ENCODE assay signal across 1 fruit fly cellular context in the genomic region with DNA sequence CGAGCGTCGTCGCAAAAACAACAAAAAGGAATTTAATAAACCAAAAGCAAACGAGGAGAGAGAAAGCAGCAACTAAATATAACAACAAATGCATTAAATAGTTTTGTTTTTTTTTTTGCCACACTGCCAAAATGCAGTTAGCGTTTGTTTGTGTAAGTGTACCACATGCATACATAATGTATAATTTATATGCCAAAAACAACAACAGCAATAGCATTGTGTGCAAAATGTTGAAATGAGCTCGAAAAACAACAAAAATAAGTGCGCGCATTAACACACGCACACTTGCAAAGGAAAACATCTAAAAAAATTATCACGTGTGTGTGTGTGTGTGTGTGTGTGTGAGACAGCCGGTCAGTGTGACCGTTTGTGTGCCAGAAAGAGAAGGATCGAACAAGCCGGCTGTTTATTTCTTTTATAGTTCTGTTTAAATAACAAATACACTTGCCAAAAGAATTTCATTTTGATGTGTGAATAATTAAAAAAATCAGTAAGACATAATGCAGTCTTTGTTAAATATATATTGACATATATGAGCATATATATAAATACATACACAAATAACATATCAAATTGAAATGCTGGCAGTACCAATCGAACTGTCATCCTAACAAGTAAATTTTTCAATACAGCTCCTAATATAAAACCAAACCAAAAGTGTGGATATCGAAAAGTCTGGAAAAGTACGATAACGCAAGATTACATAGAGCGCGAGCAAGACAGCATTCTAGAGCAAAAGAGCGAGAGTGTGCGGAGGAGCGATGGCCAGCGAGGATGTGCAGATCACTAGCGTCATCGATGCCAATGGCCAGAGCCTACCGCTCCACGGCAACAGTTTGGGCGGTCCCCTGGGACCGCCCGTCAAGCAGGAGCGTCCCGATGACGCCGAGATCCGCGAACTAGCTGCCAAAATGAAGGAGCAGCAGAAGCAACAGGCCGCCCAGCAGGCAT.
TF ChIP-seq lines count a peak whose summit lies in the region.

No protein-coding gene starts in this region.

TF ChIP-seq in whole organism, embryonic, 481 proteins besides CTCF, POLR2A, EP300 and RAD21 (continued from another document):
- TF ChIP-seq Hr78 (GFP tag; optimal IDR thresholded peaks at IDR 0.05; lab: Kevin White, UChicago) (no peak), Elba2 (GFP tag; optimal IDR thresholded peaks at IDR 0.05; lab: Kevin White, UChicago) (no peak), CG31224 (GFP tag; IDR thresholded peaks at IDR 0.05; lab: Robert Waterston, UW) (no peak), CG9437 (GFP tag; optimal IDR thresholded peaks at IDR 0.05; lab: Kevin White, UChicago) (no peak), CG9609 (GFP tag; optimal IDR thresholded peaks at IDR 0.05; lab: Kevin White, UChicago) (no peak), tll (GFP tag; optimal IDR thresholded peaks at IDR 0.05; lab: Kevin White, UChicago) (no peak), Max (GFP tag; optimal IDR thresholded peaks at IDR 0.05; lab: Kevin White, UChicago) (no peak), Camta (GFP tag; optimal IDR thresholded peaks at IDR 0.05; lab: Kevin White, UChicago) (no peak), Fer1 (GFP tag; optimal IDR thresholded peaks at IDR 0.05; lab: Kevin White, UChicago) (no peak), Bteb2 (GFP tag; optimal IDR thresholded peaks at IDR 0.05; lab: Kevin White, UChicago) (no peak), CG4282 (GFP tag; optimal IDR thresholded peaks at IDR 0.05; lab: Kevin White, UChicago) (no peak), jumu (GFP tag; optimal IDR thresholded peaks at IDR 0.05; lab: Kevin White, UChicago) (no peak), Ets65A (GFP tag; lab: Kevin White, UChicago) (peak; percentile 83), CG10543 (GFP tag; optimal IDR thresholded peaks at IDR 0.05; lab: Kevin White, UChicago) (no peak), Med (GFP tag; lab: Kevin White, UChicago) (peak; percentile 31), CG6683 (GFP tag; optimal IDR thresholded peaks at IDR 0.05; lab: Kevin White, UChicago) (no peak), sens (GFP tag; lab: Kevin White, UChicago) (peak; percentile 70), eve (GFP tag; optimal IDR thresholded peaks at IDR 0.05; lab: Kevin White, UChicago) (peak in 1 of 2 experiments; percentile 74), Xbp1 (GFP tag; optimal IDR thresholded peaks at IDR 0.05; lab: Kevin White, UChicago) (no peak), CG6689 (GFP tag; IDR thresholded peaks at IDR 0.05; lab: Robert Waterston, UW) (no peak), YL-1 (GFP tag; optimal IDR thresholded peaks at IDR 0.05; lab: Kevin White, UChicago) (no peak), CG11456 (GFP tag; IDR thresholded peaks at IDR 0.05; lab: Robert Waterston, UW) (no peak), HLHmδ (GFP tag; optimal IDR thresholded peaks at IDR 0.05; lab: Kevin White, UChicago) (no peak), tgo (GFP tag; IDR thresholded peaks at IDR 0.05; lab: Robert Waterston, UW) (no peak), dmrt11E (tag; optimal IDR thresholded peaks at IDR 0.05; lab: Kevin White, UChicago) (no peak), CG11696 (GFP tag; IDR thresholded peaks at IDR 0.05; lab: Robert Waterston, UW) (0 out of 2 replicates have a peak, but pooled peaks have one; percentile 4), abd-A (tag; optimal IDR thresholded peaks at IDR 0.05; lab: Kevin White, UChicago) (no peak), wdn (GFP tag; IDR thresholded peaks at IDR 0.05; lab: Robert Waterston, UW) (no peak), sisA (GFP tag; IDR thresholded peaks at IDR 0.05; lab: Robert Waterston, UW) (no peak), CG1647 (GFP tag; optimal IDR thresholded peaks at IDR 0.05; lab: Kevin White, UChicago) (no peak), gfzf (GFP tag; optimal IDR thresholded peaks at IDR 0.05; lab: Kevin White, UChicago) (peak; percentile 12), CG4328 (GFP tag; optimal IDR thresholded peaks at IDR 0.05; lab: Kevin White, UChicago) (no peak), ash1 (GFP tag; optimal IDR thresholded peaks at IDR 0.05; lab: Kevin White, UChicago) (peak; percentile 19), Ptx1 (GFP tag; IDR thresholded peaks at IDR 0.05; lab: Robert Waterston, UW) (0 out of 2 replicates have a peak, but pooled peaks have one; percentile 11), stc (GFP tag; IDR thresholded peaks at IDR 0.05; lab: Robert Waterston, UW) (no peak), H15 (GFP tag; IDR thresholded peaks at IDR 0.05; lab: Robert Waterston, UW) (no peak), Ssrp (tag; optimal IDR thresholded peaks at IDR 0.05; lab: Kevin White, UChicago) (peak; percentile 7), lola (GFP tag; optimal IDR thresholded peaks at IDR 0.05; lab: Kevin White, UChicago) (peak in 1 of 3 experiments; percentile 17), CG15696 (tag; optimal IDR thresholded peaks at IDR 0.05; lab: Kevin White, UChicago) (no peak), tio (GFP tag; optimal IDR thresholded peaks at IDR 0.05; lab: Kevin White, UChicago) (no peak), CG8290 (GFP tag; optimal IDR thresholded peaks at IDR 0.05; lab: Kevin White, UChicago) (no peak), CG8290 (tag; optimal IDR thresholded peaks at IDR 0.05; lab: Kevin White, UChicago) (peak in 1 of 2 experiments; percentile 1), Aef1 (GFP tag; IDR thresholded peaks at IDR 0.05; lab: Robert Waterston, UW) (no peak), CG17912 (GFP tag; optimal IDR thresholded peaks at IDR 0.05; lab: Kevin White, UChicago) (no peak), CG1832 (GFP tag; optimal IDR thresholded peaks at IDR 0.05; lab: Kevin White, UChicago) (no peak), CG3847 (GFP tag; IDR thresholded peaks at IDR 0.05; lab: Robert Waterston, UW) (no peak), cad (GFP tag; optimal IDR thresholded peaks at IDR 0.05; lab: Kevin White, UChicago) (no peak), sqz (GFP tag; optimal IDR thresholded peaks at IDR 0.05; lab: Kevin White, UChicago) (peak; percentile 79), Rx (GFP tag; IDR thresholded peaks at IDR 0.05; lab: Robert Waterston, UW) (no peak), sim (GFP tag; IDR thresholded peaks at IDR 0.05; lab: Robert Waterston, UW) (no peak), Hmr (GFP tag; optimal IDR thresholded peaks at IDR 0.05; lab: Kevin White, UChicago) (no peak), wek (GFP tag; optimal IDR thresholded peaks at IDR 0.05; lab: Kevin White, UChicago) (no peak)
TF ChIP-seq in whole organism, embryonic: peak in this region for 17.
